Worm (Caenorhabditis elegans) whole organism, young adult: ENCODE results near the gene clec-135.

Experiments
- bed-2 ChIP-seq: fragments of 200-800 bp; sonication (Bioruptor generic); IDR thresholded peaks from 2 replicates; pipeline ENCODE4 v1.3.6; 2022; ENCODE audit warnings: missing genetic modification reagents, missing genetic modification characterization, missing compliant biosample characterization
- ztf-18 ChIP-seq: sonication (generic microtip); optimal IDR thresholded peaks from 2 replicates; lab custom pipeline; 2016; ENCODE audit warnings: missing genotype, mild to moderate bottlenecking, missing genetic modification characterization, missing compliant biosample characterization

DNA sequence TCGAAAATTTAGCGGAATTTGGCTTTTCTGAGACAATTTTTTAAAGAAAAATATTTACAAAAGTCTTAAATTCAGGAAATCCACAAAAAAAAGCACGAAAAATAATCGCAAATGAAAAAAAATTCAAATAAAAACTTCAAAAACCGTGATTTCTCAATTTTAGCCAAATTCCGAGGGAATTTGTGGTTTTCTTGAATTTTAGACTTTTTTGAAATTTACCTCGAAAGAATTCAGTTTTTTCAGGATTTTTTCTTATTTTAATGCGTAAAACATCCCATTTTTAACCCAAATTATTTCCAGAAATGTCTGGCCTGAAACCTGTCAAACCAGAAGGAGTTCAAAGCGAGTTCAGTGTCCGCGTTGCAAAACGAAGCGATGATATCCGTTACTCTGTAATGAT, 42.7 kb upstream of the clec-135 start, which contains the start of gene gtf-2F1:
- TF ChIP-seq bed-2 (GFP tag; lab: Robert Waterston, UW): no peak
- TF ChIP-seq ztf-18 (tag; lab: Kevin White, UChicago): no peak
